Worm (Caenorhabditis elegans) whole organism, L4 larva: Measurements from ENCODE around the gene pqbp-1.1.

Experiments used
- D1046.2 ChIP-seq: fragments of 200-800 bp; sonication (Bioruptor generic); IDR thresholded peaks from 2 replicates; pipeline ENCODE4 v1.3.6; 2022; ENCODE audit warnings: missing genetic modification characterization, missing compliant biosample characterization
- F10B5.3 ChIP-seq: sonication (generic microtip); optimal IDR thresholded peaks from 2 replicates; lab custom pipeline; 2016; ENCODE audit warnings: mild to moderate bottlenecking, missing genetic modification characterization, missing compliant biosample characterization
- F26F4.8 ChIP-seq: fragments of 200-800 bp; sonication (Bioruptor generic); conservative IDR thresholded peaks from 2 replicates; pipeline ENCODE4 v1.3.6; 2022; ENCODE audit warnings: missing genetic modification characterization, missing compliant biosample characterization
- F44E2.7 ChIP-seq: fragments of 200-800 bp; sonication (Bioruptor generic); IDR thresholded peaks from 2 replicates; pipeline ENCODE4 v2.1.2; 2022; ENCODE audit warnings: missing genetic modification characterization, missing compliant biosample characterization
- T26A8.4 ChIP-seq: fragments of 200-800 bp; sonication (Bioruptor generic); IDR thresholded peaks from 2 replicates; pipeline ENCODE4 v1.3.6; 2022; ENCODE audit warnings: missing genetic modification characterization, missing compliant biosample characterization
- Y48G9A.11 ChIP-seq: fragments of 200-800 bp; sonication (Bioruptor generic); IDR thresholded peaks from 2 replicates; pipeline ENCODE4 v1.3.6; 2022; ENCODE audit warnings: missing genetic modification reagents, missing genetic modification characterization, missing compliant biosample characterization
- Y5F2A.4 ChIP-seq: fragments of 200-800 bp; sonication (Bioruptor generic); optimal IDR thresholded peaks from 2 replicates; lab custom pipeline; 2018; ENCODE audit warnings: mild to moderate bottlenecking, missing genetic modification characterization, missing compliant biosample characterization
- ZK546.5 ChIP-seq, 2 experiments: sonication (generic microtip); optimal IDR thresholded peaks; 2 replicates each; lab custom pipeline; 2017; ENCODE audit warnings: missing biosample characterization in 2 of 2, missing genetic modification characterization in 2 of 2
- aha-1 ChIP-seq: fragments of 150-350 bp; peaks from one replicate; lab custom pipeline; 2014; ENCODE audit warnings: missing biosample characterization, missing genetic modification characterization
- aly-2 ChIP-seq: sonication (generic microtip); optimal IDR thresholded peaks from 2 replicates; lab custom pipeline; 2018; ENCODE audit warnings: missing biosample characterization, missing genetic modification characterization
- attf-4 ChIP-seq: sonication (generic microtip); optimal IDR thresholded peaks from 3 replicates; lab custom pipeline; 2017; ENCODE audit warnings: missing biosample characterization, missing genetic modification characterization
- ceh-28 ChIP-seq: fragments of 150-350 bp; optimal IDR thresholded peaks from 2 replicates; lab custom pipeline; 2014; ENCODE audit warnings: missing biosample characterization, missing genetic modification reagents, missing genetic modification characterization
- ceh-44 ChIP-seq: fragments of 200-800 bp; sonication (Bioruptor generic); IDR thresholded peaks from 2 replicates; pipeline ENCODE4 v1.3.6; 2022; ENCODE audit warnings: missing genetic modification reagents, missing genetic modification characterization, missing compliant biosample characterization
- ceh-62 ChIP-seq: sonication (generic microtip); optimal IDR thresholded peaks from 2 replicates; lab custom pipeline; 2017; ENCODE audit warnings: missing biosample characterization, missing genetic modification characterization
- ces-1 ChIP-seq: fragments of 150-350 bp; sonication (generic microtip); optimal IDR thresholded peaks from 4 replicates; lab custom pipeline; 2014; ENCODE audit warnings: missing biosample characterization, missing genetic modification reagents, missing genetic modification characterization
- daf-16 ChIP-seq, 3 experiments: sonication (generic microtip); optimal IDR thresholded peaks; 2 replicates each; lab custom pipeline; 2016 to 2017; ENCODE audit warnings: missing genetic modification characterization in 3 of 3, missing genetic modification reagents in 3 of 3, mild to moderate bottlenecking in 2 of 3, missing compliant biosample characterization in 2 of 3, missing biosample characterization in 1 of 3, moderate library complexity in 1 of 3
- daf-8 ChIP-seq: fragments of 200-800 bp; sonication (Bioruptor generic); IDR thresholded peaks from 2 replicates; pipeline ENCODE4 v1.3.6; 2022; ENCODE audit warnings: missing genetic modification characterization, missing compliant biosample characterization
- dmd-6 ChIP-seq: fragments of 200-800 bp; sonication (Bioruptor generic); IDR thresholded peaks from 2 replicates; pipeline ENCODE4 v1.3.6; 2022; ENCODE audit warnings: missing genetic modification reagents, missing genetic modification characterization, missing compliant biosample characterization
- dmd-8 ChIP-seq: fragments of 200-800 bp; sonication (Bioruptor generic); IDR thresholded peaks from 2 replicates; pipeline ENCODE4 v1.3.6; 2022; ENCODE audit warnings: missing genetic modification characterization, missing compliant biosample characterization
- dpl-1 ChIP-seq: fragments of 150-350 bp; optimal IDR thresholded peaks from 2 replicates; lab custom pipeline; 2014; ENCODE audit warnings: missing biosample characterization, missing genetic modification reagents, missing genetic modification characterization
- egl-43 ChIP-seq: fragments of 200-800 bp; sonication (Bioruptor generic); IDR thresholded peaks from 2 replicates; pipeline ENCODE4 v1.3.6; 2022; ENCODE audit warnings: missing genetic modification reagents, missing genetic modification characterization, missing compliant biosample characterization
- fos-1 ChIP-seq: fragments of 150-350 bp; optimal IDR thresholded peaks from 2 replicates; lab custom pipeline; 2014; ENCODE audit warnings: missing biosample characterization, missing genetic modification characterization
- gei-8 ChIP-seq: fragments of 200-800 bp; sonication (Bioruptor generic); optimal IDR thresholded peaks from 2 replicates; lab custom pipeline; 2018; ENCODE audit warnings: mild to moderate bottlenecking, missing genetic modification characterization, missing compliant biosample characterization
- hlh-30 ChIP-seq: sonication (generic microtip); optimal IDR thresholded peaks from 2 replicates; lab custom pipeline; 2017; ENCODE audit warnings: antibody characterized with exemption, mild to moderate bottlenecking, missing genetic modification characterization, missing compliant biosample characterization; ENCODE audit not compliant: insufficient read depth
- jun-1 ChIP-seq: fragments of 150-350 bp; optimal IDR thresholded peaks from 2 replicates; lab custom pipeline; 2014; ENCODE audit warnings: missing biosample characterization, missing genetic modification reagents, missing genetic modification characterization
- lin-13 ChIP-seq: fragments of 150-350 bp; optimal IDR thresholded peaks from 2 replicates; lab custom pipeline; 2014; ENCODE audit warnings: missing biosample characterization, missing genetic modification reagents, missing genetic modification characterization
- lin-15B ChIP-seq: fragments of 150-350 bp; sonication (generic microtip); optimal IDR thresholded peaks from 3 replicates; lab custom pipeline; 2014; ENCODE audit warnings: missing biosample characterization, missing genetic modification characterization
- lir-3 ChIP-seq: sonication (generic microtip); optimal IDR thresholded peaks from 2 replicates; lab custom pipeline; 2016; ENCODE audit warnings: mild to moderate bottlenecking, missing genetic modification characterization, missing compliant biosample characterization
- mdl-1 ChIP-seq, 2 experiments: fragments of 150-350 bp in 1 of 2; sonication (generic microtip) in 1 of 2; optimal IDR thresholded peaks; 2 replicates each; lab custom pipeline; 2014 to 2017; ENCODE audit warnings: missing biosample characterization in 2 of 2, missing genetic modification characterization in 2 of 2
- mdt-29 ChIP-seq: fragments of 200-800 bp; sonication (Bioruptor generic); IDR thresholded peaks from 2 replicates; pipeline ENCODE4 v1.3.6; 2022; ENCODE audit warnings: missing genetic modification reagents, missing genetic modification characterization, missing compliant biosample characterization
- mep-1 ChIP-seq: fragments of 150-350 bp; sonication (generic microtip); optimal IDR thresholded peaks from 3 replicates; lab custom pipeline; 2014; ENCODE audit warnings: missing biosample characterization, missing genetic modification characterization
- mxl-2 ChIP-seq: fragments of 200-800 bp; sonication (Bioruptor generic); conservative IDR thresholded peaks from 2 replicates; pipeline ENCODE4 v1.3.6; 2022; ENCODE audit warnings: missing genetic modification reagents, missing genetic modification characterization, missing compliant biosample characterization
- mxl-3 ChIP-seq: fragments of 200-800 bp; sonication (Bioruptor generic); optimal IDR thresholded peaks from 2 replicates; lab custom pipeline; 2018; ENCODE audit warnings: mild to moderate bottlenecking, missing genetic modification characterization, missing compliant biosample characterization
- nhr-102 ChIP-seq: sonication (generic microtip); optimal IDR thresholded peaks from 2 replicates; lab custom pipeline; 2016; ENCODE audit warnings: mild to moderate bottlenecking, missing genetic modification characterization, moderate library complexity, missing compliant biosample characterization
- nhr-11 ChIP-seq: fragments of 150-350 bp; optimal IDR thresholded peaks from 2 replicates; lab custom pipeline; 2014; ENCODE audit warnings: missing biosample characterization, missing genetic modification characterization
- nhr-25 ChIP-seq: sonication (generic microtip); optimal IDR thresholded peaks from 2 replicates; lab custom pipeline; 2017; ENCODE audit warnings: missing genetic modification characterization, mild to moderate bottlenecking, missing compliant biosample characterization, antibody characterized with exemption, moderate library complexity, borderline replicate concordance; ENCODE audit not compliant: insufficient read depth
- nhr-28 ChIP-seq: fragments of 150-350 bp; optimal IDR thresholded peaks from 2 replicates; lab custom pipeline; 2014; ENCODE audit warnings: missing biosample characterization, missing genetic modification characterization
- nhr-41 ChIP-seq: fragments of 200-800 bp; sonication (Bioruptor generic); IDR thresholded peaks from 2 replicates; pipeline ENCODE4 v1.3.6; 2022; ENCODE audit warnings: missing genetic modification reagents, missing genetic modification characterization, missing compliant biosample characterization
- pha-4 ChIP-seq, 2 experiments: fragments of 150-350 bp in 1 of 2; fragments of 200-800 bp in 1 of 2; sonication (Bioruptor generic) in 1 of 2; IDR thresholded peaks in 1 of 2; optimal IDR thresholded peaks in 1 of 2; 2 replicates each; pipeline versions ENCODE4 v1.3.6 to Lab custom; 2014 to 2022; ENCODE audit warnings: missing genetic modification characterization in 2 of 2, missing genetic modification reagents in 2 of 2, missing biosample characterization in 1 of 2, missing compliant biosample characterization in 1 of 2
- php-3 ChIP-seq: fragments of 200-800 bp; sonication (Bioruptor generic); IDR thresholded peaks from 2 replicates; pipeline ENCODE4 v1.3.6; 2022; ENCODE audit warnings: missing genetic modification reagents, missing genetic modification characterization, missing compliant biosample characterization
- rbr-2 ChIP-seq: sonication (generic microtip); optimal IDR thresholded peaks from 2 replicates; lab custom pipeline; 2016; ENCODE audit warnings: missing genotype, missing genetic modification characterization, missing compliant biosample characterization
- saeg-2 ChIP-seq: fragments of 200-800 bp; sonication (Bioruptor generic); IDR thresholded peaks from 2 replicates; pipeline ENCODE4 v1.3.6; 2022; ENCODE audit warnings: missing genetic modification reagents, missing genetic modification characterization, missing compliant biosample characterization
- skn-1 ChIP-seq: fragments of 150-350 bp; optimal IDR thresholded peaks from 2 replicates; lab custom pipeline; 2014; ENCODE audit warnings: missing biosample characterization, missing genetic modification characterization
- tra-1 ChIP-seq: fragments of 200-800 bp; sonication (Bioruptor generic); IDR thresholded peaks from 2 replicates; pipeline ENCODE4 v1.3.6; 2022; ENCODE audit warnings: missing genetic modification reagents, missing genetic modification characterization, missing compliant biosample characterization
- unc-130 ChIP-seq: sonication (generic microtip); optimal IDR thresholded peaks from 2 replicates; lab custom pipeline; 2016; ENCODE audit warnings: missing genetic modification reagents, missing genetic modification characterization, missing compliant biosample characterization
- unc-62 ChIP-seq, 3 experiments: fragments of 150-350 bp in 1 of 3; sonication (generic microtip); optimal IDR thresholded peaks in 2 of 3; peaks in 1 of 3; 1 replicate in 1 of 3; 2 replicates in 2 of 3; lab custom pipeline; 2014 to 2017; ENCODE audit warnings: missing biosample characterization in 3 of 3, missing genetic modification characterization in 3 of 3, missing genetic modification reagents in 3 of 3, missing genotype in 1 of 3
- vab-7 ChIP-seq: fragments of 200-800 bp; sonication (Bioruptor generic); IDR thresholded peaks from 2 replicates; pipeline ENCODE4 v1.3.6; 2022; ENCODE audit warnings: missing genetic modification reagents, missing genetic modification characterization, missing compliant biosample characterization
- zag-1 ChIP-seq: fragments of 150-350 bp; optimal IDR thresholded peaks from 2 replicates; lab custom pipeline; 2014; ENCODE audit warnings: missing biosample characterization, missing genetic modification characterization
- zip-11 ChIP-seq: fragments of 200-800 bp; sonication (Bioruptor generic); IDR thresholded peaks from 2 replicates; pipeline ENCODE4 v1.3.6; 2022; ENCODE audit warnings: missing genetic modification characterization, missing compliant biosample characterization
- ztf-11 ChIP-seq: fragments of 150-350 bp; optimal IDR thresholded peaks from 2 replicates; lab custom pipeline; 2014; ENCODE audit warnings: missing biosample characterization, missing genetic modification characterization
- ztf-7 ChIP-seq: fragments of 150-350 bp; optimal IDR thresholded peaks from 2 replicates; lab custom pipeline; 2014; ENCODE audit warnings: missing biosample characterization, missing genetic modification characterization

Gene pqbp-1.1

ce11 chrIV:274185-274584 lies 12.7 kb upstream of the pqbp-1.1 start, which contains the start of gene sma-10 (continued):
- TF ChIP-seq mdt-29 (GFP tag; lab: Robert Waterston, UW) (no peak), ces-1 (GFP tag; lab: Kevin White, UChicago) (no peak), ceh-44 (no peak), nhr-41 (no peak), fos-1 (tag; lab: Kevin White, UChicago) (no peak), F26F4.8 (GFP tag; lab: Robert Waterston, UW) (no peak), jun-1 (tag; lab: Kevin White, UChicago) (no peak), saeg-2 (GFP tag; lab: Robert Waterston, UW) (no peak), zip-11 (GFP tag; lab: Robert Waterston, UW) (no peak), unc-62 (GFP tag; optimal IDR thresholded peaks at IDR 0.05 in 1 of 2; lab: Kevin White, UChicago) (peak in 1 of 2 experiments; percentile 49), unc-62 (tag; optimal IDR thresholded peaks at IDR 0.05; lab: Kevin White, UChicago) (no peak), mdl-1 (tag; optimal IDR thresholded peaks at IDR 0.05; lab: Kevin White, UChicago) (peak in 1 of 2 experiments; percentile 61), dmd-8 (GFP tag; lab: Robert Waterston, UW) (no peak), lir-3 (tag; lab: Kevin White, UChicago) (no peak), unc-130 (GFP tag; lab: Kevin White, UChicago) (no peak), mxl-2 (GFP tag; lab: Robert Waterston, UW) (no peak), hlh-30 (tag; lab: Kevin White, UChicago) (peak; percentile 71), mxl-3 (peak; percentile 32), attf-4 (tag; lab: Kevin White, UChicago) (no peak), nhr-102 (tag; lab: Kevin White, UChicago) (peak; percentile 58), Y5F2A.4 (GFP tag; lab: Kevin White, UChicago) (no peak), php-3 (peak; percentile 89), skn-1 (tag; lab: Kevin White, UChicago) (no peak), nhr-25 (no peak), ZK546.5 (tag; optimal IDR thresholded peaks at IDR 0.05; lab: Kevin White, UChicago) (no peak), mep-1 (tag; lab: Kevin White, UChicago) (peak; percentile 74), F44E2.7 (GFP tag; lab: Robert Waterston, UW) (no peak), daf-16 (GFP tag; optimal IDR thresholded peaks at IDR 0.05; lab: Kevin White, UChicago) (peak in 1 of 2 experiments; percentile 25), daf-16 (tag; optimal IDR thresholded peaks at IDR 0.05; lab: Kevin White, UChicago) (peak; percentile 92), gei-8 (GFP tag; lab: Kevin White, UChicago) (no peak), nhr-11 (tag; lab: Kevin White, UChicago) (no peak), Y48G9A.11 (no peak), ztf-7 (tag; lab: Kevin White, UChicago) (no peak), daf-8 (GFP tag; lab: Robert Waterston, UW) (no peak), D1046.2 (GFP tag; lab: Robert Waterston, UW) (no peak), zag-1 (no peak), pha-4 (GFP tag; IDR thresholded peaks at IDR 0.05; lab: Robert Waterston, UW) (peak; percentile 65), pha-4 (tag; optimal IDR thresholded peaks at IDR 0.05; lab: Kevin White, UChicago) (no peak), dmd-6 (GFP tag; lab: Robert Waterston, UW) (peak; percentile 83), lin-13 (GFP tag; lab: Kevin White, UChicago) (no peak), ztf-11 (no peak), ceh-28 (tag; lab: Kevin White, UChicago) (no peak), F10B5.3 (tag; lab: Kevin White, UChicago) (no peak), egl-43 (GFP tag; lab: Robert Waterston, UW) (no peak), dpl-1 (GFP tag; lab: Kevin White, UChicago) (peak; percentile 34), nhr-28 (peak; percentile 92), ceh-62 (tag; lab: Kevin White, UChicago) (no peak), rbr-2 (tag; lab: Kevin White, UChicago) (no peak), T26A8.4 (GFP tag; lab: Robert Waterston, UW) (no peak), lin-15B (no peak), tra-1 (peak; percentile 15; the same call in 1 of the 2 replicates), aly-2 (tag; lab: Kevin White, UChicago) (no peak), aha-1 (tag; lab: Kevin White, UChicago) (no peak), vab-7 (no peak)
